Worm (Caenorhabditis elegans): Measurements from ENCODE around the gene C53A5.13.

ce11 chrV:14504774-14505173 is 41.9 kb upstream of the C53A5.13 start:
- peak; percentile 3 for TF ChIP-seq lin-11 (tag; optimal IDR thresholded peaks at IDR 0.05)
- no peak for TF ChIP-seq ceh-45 (GFP tag; IDR thresholded peaks at IDR 0.05)
- TF ChIP-seq hlh-15 (tag; optimal IDR thresholded peaks at IDR 0.05), result no peak
- no peak for TF ChIP-seq zip-5 (tag; optimal IDR thresholded peaks at IDR 0.05)
- TF ChIP-seq pha-4 (tag; optimal IDR thresholded peaks at IDR 0.05), result no peak
- TF ChIP-seq ceh-6 (GFP tag; optimal IDR thresholded peaks at IDR 0.05), result no peak
- no peak for TF ChIP-seq nhr-232 (tag; optimal IDR thresholded peaks at IDR 0.05)
